Fruit fly (Drosophila melanogaster) whole organism, embryonic: ENCODE measurements around the gene CG4338.
A peak's percentile ranks its signal among the peaks of the same experiment; 100 is the strongest.

Experiments
- ATbp ChIP-seq: fragments of 200-800 bp; sonication (Bioruptor generic); optimal IDR thresholded peaks from 2 replicates; lab custom pipeline; 2017; ENCODE audit warnings: missing biosample characterization, mild to moderate bottlenecking, missing genetic modification characterization, missing genetic modification reagents
- Bgb ChIP-seq: fragments of 200-800 bp; sonication (Bioruptor generic); IDR thresholded peaks from 2 replicates; pipeline ENCODE4 v1.3.6; 2022; ENCODE audit warnings: missing biosample characterization, missing genetic modification characterization; ENCODE audit not compliant: partially characterized antibody
- CG10209 ChIP-seq: fragments of 200-800 bp; sonication (Bioruptor generic); optimal IDR thresholded peaks from 3 replicates; lab custom pipeline; 2017; ENCODE audit warnings: missing biosample characterization, mild to moderate bottlenecking, missing genetic modification characterization, missing genetic modification reagents
- CG10565 ChIP-seq: fragments of 200-800 bp; sonication (Bioruptor generic); optimal IDR thresholded peaks from 3 replicates; lab custom pipeline; 2016; ENCODE audit warnings: missing biosample characterization, mild to moderate bottlenecking, missing genetic modification characterization
- CG12104 ChIP-seq: fragments of 200-800 bp; sonication (Bioruptor generic); optimal IDR thresholded peaks from 3 replicates; lab custom pipeline; 2016; ENCODE audit warnings: missing biosample characterization, missing genetic modification characterization
- CG12155 ChIP-seq: fragments of 200-800 bp; sonication (Bioruptor generic); optimal IDR thresholded peaks from 3 replicates; lab custom pipeline; 2016; ENCODE audit warnings: missing biosample characterization, missing genetic modification characterization
- CG1233 ChIP-seq: fragments of 200-800 bp; sonication (Bioruptor generic); optimal IDR thresholded peaks from 4 replicates; lab custom pipeline; 2018; ENCODE audit warnings: missing biosample characterization, mild to moderate bottlenecking, missing genetic modification characterization
- CG15269 ChIP-seq: fragments of 200-800 bp; sonication (Bioruptor generic); optimal IDR thresholded peaks from 2 replicates; lab custom pipeline; 2018; ENCODE audit warnings: missing biosample characterization, mild to moderate bottlenecking, missing genetic modification characterization, moderate library complexity
- CG17328 ChIP-seq: fragments of 200-800 bp; sonication (Bioruptor generic); IDR thresholded peaks from 2 replicates; pipeline ENCODE4 v1.3.6; 2022; ENCODE audit warnings: missing biosample characterization, missing genetic modification characterization
- CG17912 ChIP-seq: fragments of 200-800 bp; sonication (Bioruptor generic); optimal IDR thresholded peaks from 2 replicates; lab custom pipeline; 2018; ENCODE audit warnings: missing biosample characterization, mild to moderate bottlenecking, missing genetic modification characterization
- CG31224 ChIP-seq: fragments of 200-800 bp; sonication (Bioruptor generic); IDR thresholded peaks from 2 replicates; pipeline ENCODE4 v1.3.6; 2022; ENCODE audit warnings: missing biosample characterization, missing genetic modification characterization
- CG31365 ChIP-seq: fragments of 200-800 bp; sonication (Bioruptor generic); optimal IDR thresholded peaks from 2 replicates; lab custom pipeline; 2018; ENCODE audit warnings: missing biosample characterization, mild to moderate bottlenecking, missing genetic modification characterization
- CG4328 ChIP-seq: fragments of 200-800 bp; sonication (Bioruptor generic); optimal IDR thresholded peaks from 3 replicates; lab custom pipeline; 2017; ENCODE audit warnings: missing biosample characterization, missing genetic modification reagents, missing genetic modification characterization
- CG4617 ChIP-seq: fragments of 200-800 bp; sonication (Bioruptor generic); optimal IDR thresholded peaks from 3 replicates; lab custom pipeline; 2016; ENCODE audit warnings: missing biosample characterization, missing genetic modification characterization, borderline replicate concordance
- CG7963 ChIP-seq: fragments of 200-800 bp; sonication (Bioruptor generic); IDR thresholded peaks from 3 replicates; pipeline ENCODE4 v1.3.6; 2022; ENCODE audit warnings: missing biosample characterization, missing genetic modification characterization; ENCODE audit not compliant: partially characterized antibody
- CG8478 ChIP-seq: fragments of >200 bp; optimal IDR thresholded peaks from 2 replicates; lab custom pipeline; 2018
- D19A ChIP-seq: fragments of 200-800 bp; optimal IDR thresholded peaks from 3 replicates; lab custom pipeline; 2019; ENCODE audit warnings: missing biosample characterization, mild to moderate bottlenecking, missing genetic modification characterization, moderate library complexity
- Dll ChIP-seq: fragments of 200-800 bp; sonication (Bioruptor generic); IDR thresholded peaks from 4 replicates; pipeline ENCODE4 v1.3.6; 2022; ENCODE audit warnings: missing biosample characterization, missing genetic modification characterization; ENCODE audit not compliant: partially characterized antibody
- HHEX ChIP-seq: fragments of 200-800 bp; sonication (Bioruptor generic); optimal IDR thresholded peaks from 3 replicates; lab custom pipeline; 2017; ENCODE audit warnings: missing biosample characterization, mild to moderate bottlenecking, missing genetic modification characterization, missing genetic modification reagents
- Jarid2 ChIP-seq: fragments of 200-800 bp; sonication (Bioruptor generic); optimal IDR thresholded peaks from 3 replicates; lab custom pipeline; 2017; ENCODE audit warnings: mild to moderate bottlenecking, missing biosample characterization, missing genetic modification reagents, missing genetic modification characterization
- Lpt ChIP-seq: fragments of >200 bp; optimal IDR thresholded peaks from 2 replicates; lab custom pipeline; 2018; ENCODE audit warnings: missing biosample characterization, missing genetic modification characterization
- Mad ChIP-seq: fragments of 200-800 bp; sonication (Bioruptor generic); optimal IDR thresholded peaks from 2 replicates; lab custom pipeline; 2016; ENCODE audit warnings: missing biosample characterization, missing genetic modification characterization
- Nf-YA ChIP-seq: fragments of 200-800 bp; sonication (Bioruptor generic); IDR thresholded peaks from 2 replicates; pipeline ENCODE4 v1.3.6; 2022; ENCODE audit warnings: missing biosample characterization, missing genetic modification characterization
- Nf-YC ChIP-seq: fragments of 200-800 bp; optimal IDR thresholded peaks from 3 replicates; lab custom pipeline; 2019; ENCODE audit warnings: missing biosample characterization, mild to moderate bottlenecking, missing genetic modification characterization, moderate library complexity
- Oli ChIP-seq: fragments of 200-800 bp; sonication (Bioruptor generic); optimal IDR thresholded peaks from 2 replicates; lab custom pipeline; 2018; ENCODE audit warnings: missing biosample characterization, mild to moderate bottlenecking, missing genetic modification characterization, moderate library complexity
- Optix ChIP-seq: fragments of 200-800 bp; sonication (Bioruptor generic); IDR thresholded peaks from 3 replicates; pipeline ENCODE4 v1.3.6; 2022; ENCODE audit warnings: missing biosample characterization, missing genetic modification characterization
- Rx ChIP-seq: fragments of 200-800 bp; sonication (Bioruptor generic); IDR thresholded peaks from 2 replicates; pipeline ENCODE4 v1.3.6; 2022; ENCODE audit warnings: missing biosample characterization, missing genetic modification characterization
- Sry-δ ChIP-seq: fragments of 200-800 bp; sonication (Bioruptor generic); optimal IDR thresholded peaks from 2 replicates; lab custom pipeline; 2016; ENCODE audit warnings: missing biosample characterization, missing genetic modification characterization
- Taf1 ChIP-seq: fragments of 200-800 bp; sonication (Bioruptor generic); IDR thresholded peaks from 2 replicates; pipeline ENCODE4 v1.3.6; 2022; ENCODE audit warnings: missing biosample characterization, missing genetic modification characterization
- Trl ChIP-seq, 3 experiments: fragments of >200 bp in 2 of 3; fragments of 200-800 bp in 1 of 3; sonication (Bioruptor generic) in 1 of 3; optimal IDR thresholded peaks; 2 replicates in 1 of 3; 3 replicates in 2 of 3; lab custom pipeline; 2016 to 2017; ENCODE audit warnings: missing biosample characterization in 1 of 3, missing genetic modification characterization in 1 of 3
- abd-A ChIP-seq: fragments of 200-800 bp; sonication (Bioruptor generic); optimal IDR thresholded peaks from 3 replicates; lab custom pipeline; 2019; ENCODE audit warnings: missing biosample characterization, mild to moderate bottlenecking, missing genetic modification characterization, moderate library complexity
- danr ChIP-seq: fragments of 200-800 bp; sonication (Bioruptor generic); IDR thresholded peaks from 2 replicates; pipeline ENCODE4 v1.3.6; 2022; ENCODE audit warnings: missing biosample characterization, missing genetic modification characterization
- exex ChIP-seq: fragments of 200-800 bp; sonication (Bioruptor generic); optimal IDR thresholded peaks from 4 replicates; lab custom pipeline; 2018; ENCODE audit warnings: missing biosample characterization, mild to moderate bottlenecking, missing genetic modification characterization, moderate library complexity
- gro ChIP-seq: fragments of 200-800 bp; sonication (Bioruptor generic); optimal IDR thresholded peaks from 2 replicates; lab custom pipeline; 2016; ENCODE audit warnings: missing biosample characterization, missing genetic modification characterization
- kay ChIP-seq: fragments of 200-800 bp; sonication (Bioruptor generic); optimal IDR thresholded peaks from 2 replicates; lab custom pipeline; 2016; ENCODE audit warnings: missing biosample characterization, missing genetic modification characterization
- lilli ChIP-seq: fragments of 200-800 bp; sonication (Bioruptor generic); optimal IDR thresholded peaks from 3 replicates; lab custom pipeline; 2016; ENCODE audit warnings: missing biosample characterization, missing genetic modification characterization
- luna ChIP-seq: fragments of 200-800 bp; sonication (Bioruptor generic); optimal IDR thresholded peaks from 2 replicates; lab custom pipeline; 2016; ENCODE audit warnings: missing biosample characterization, missing genetic modification characterization
- mirr ChIP-seq: fragments of 200-800 bp; sonication (Bioruptor generic); optimal IDR thresholded peaks from 3 replicates; lab custom pipeline; 2018; ENCODE audit warnings: missing biosample characterization, mild to moderate bottlenecking, missing genetic modification characterization
- pb ChIP-seq: fragments of 200-800 bp; sonication (Bioruptor generic); optimal IDR thresholded peaks from 3 replicates; lab custom pipeline; 2016; ENCODE audit warnings: missing biosample characterization, missing genetic modification characterization
- pfk ChIP-seq: fragments of 200-800 bp; sonication (Bioruptor generic); optimal IDR thresholded peaks from 2 replicates; lab custom pipeline; 2018; ENCODE audit warnings: missing biosample characterization, mild to moderate bottlenecking, missing genetic modification characterization, moderate library complexity
- prd ChIP-seq, 3 experiments: fragments of >200 bp in 2 of 3; fragments of 200-800 bp in 1 of 3; sonication (Bioruptor generic) in 1 of 3; optimal IDR thresholded peaks in 2 of 3; IDR thresholded peaks in 1 of 3; 2 replicates in 2 of 3; 3 replicates in 1 of 3; pipeline versions ENCODE4 v1.3.6 to Lab custom; 2017 to 2022; ENCODE audit warnings: missing biosample characterization in 1 of 3, missing genetic modification characterization in 1 of 3
- pros ChIP-seq: fragments of 200-800 bp; sonication (Bioruptor generic); optimal IDR thresholded peaks from 3 replicates; lab custom pipeline; 2019; ENCODE audit warnings: missing biosample characterization, mild to moderate bottlenecking, missing genetic modification characterization, moderate library complexity
- pzg ChIP-seq: fragments of 200-800 bp; sonication (Bioruptor generic); optimal IDR thresholded peaks from 3 replicates; lab custom pipeline; 2018; ENCODE audit warnings: missing biosample characterization, mild to moderate bottlenecking, missing genetic modification characterization, moderate library complexity
- sens-2 ChIP-seq: fragments of 200-800 bp; sonication (Bioruptor generic); IDR thresholded peaks from 2 replicates; pipeline ENCODE4 v1.3.6; 2022; ENCODE audit warnings: missing biosample characterization, missing genetic modification characterization
- tgo ChIP-seq: fragments of 200-800 bp; sonication (Bioruptor generic); IDR thresholded peaks from 3 replicates; pipeline ENCODE4 v1.3.6; 2022; ENCODE audit warnings: missing biosample characterization, missing genetic modification characterization
- vnd ChIP-seq: fragments of 200-800 bp; sonication (Bioruptor generic); IDR thresholded peaks from 3 replicates; pipeline ENCODE4 v1.3.6; 2022; ENCODE audit warnings: missing biosample characterization, missing genetic modification characterization; ENCODE audit not compliant: partially characterized antibody
- vvl ChIP-seq: fragments of 200-800 bp; sonication (Bioruptor generic); IDR thresholded peaks from 2 replicates; pipeline ENCODE4 v1.3.6; 2022; ENCODE audit warnings: missing biosample characterization, missing genetic modification characterization

CG4338 gene

dm6 chr3R:15289828-15290641, 14.7 kb downstream of the CG4338 start (continued):
- no peak for TF ChIP-seq Oli (tag; lab: Kevin White, UChicago)
- TF ChIP-seq Bgb (GFP tag; lab: Robert Waterston, UW), result no peak
- TF ChIP-seq HHEX, result no peak
- no peak for TF ChIP-seq Dll (GFP tag; lab: Robert Waterston, UW)
- no peak for TF ChIP-seq D19A (tag; lab: Kevin White, UChicago)
- no peak for TF ChIP-seq pzg (GFP tag; lab: Kevin White, UChicago)

DNA sequence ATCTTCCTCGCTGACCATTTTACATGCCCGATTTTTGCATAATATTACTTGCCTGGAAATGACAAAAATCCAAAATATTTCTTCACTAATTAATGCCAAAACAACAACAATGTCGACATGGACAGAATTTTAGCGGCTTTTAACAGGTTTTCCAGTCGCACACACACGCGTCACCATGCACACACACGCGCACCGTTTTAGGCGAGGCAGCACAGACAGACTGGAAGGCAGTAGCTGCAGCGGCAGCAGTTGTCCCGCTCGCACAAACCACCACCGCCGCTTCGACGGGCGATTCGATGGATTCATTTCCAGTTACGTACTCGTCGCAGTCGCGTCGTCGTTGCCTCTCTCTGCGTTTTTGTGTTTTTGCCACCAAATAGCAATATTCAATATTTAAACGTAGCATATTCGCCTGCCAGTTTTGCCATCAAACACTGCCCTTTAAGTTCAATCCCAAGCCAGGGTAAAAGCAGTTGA, 15.4 kb downstream of the CG4338 start, which contains the start of gene CG45218:
Gene CG45218, minus strand, starts transcription at position 158 of the 477 bp plus-strand sequence.
- no peak for TF ChIP-seq Mad
- no peak for TF ChIP-seq tgo
- no peak for TF ChIP-seq CG12104 (GFP tag; lab: Kevin White, UChicago)
- TF ChIP-seq vvl, result no peak
- peak; percentile 0 for TF ChIP-seq lilli (GFP tag; lab: Kevin White, UChicago)
- TF ChIP-seq gro, result peak; percentile 14
- TF ChIP-seq CG31365 (tag; lab: Kevin White, UChicago), result no peak
- peak; percentile 65 for TF ChIP-seq Nf-YC (tag; lab: Kevin White, UChicago)
- no peak for TF ChIP-seq luna (GFP tag; lab: Kevin White, UChicago)
- no peak for TF ChIP-seq danr (GFP tag; lab: Robert Waterston, UW)
- no peak for TF ChIP-seq ATbp (GFP tag; lab: Kevin White, UChicago)
- no peak for TF ChIP-seq Optix (GFP tag; lab: Robert Waterston, UW)
- no peak for TF ChIP-seq Lpt (GFP tag; lab: Kevin White, UChicago)
- TF ChIP-seq CG12155, result peak; percentile 71
- no peak for TF ChIP-seq pb
- peak; percentile 62 for TF ChIP-seq mirr
- no peak for TF ChIP-seq Bgb (GFP tag; lab: Robert Waterston, UW)
- peak; percentile 90 for TF ChIP-seq abd-A (tag; lab: Kevin White, UChicago)
- TF ChIP-seq CG31224 (GFP tag; lab: Robert Waterston, UW), result no peak
- no peak for TF ChIP-seq CG10209 (GFP tag; lab: Kevin White, UChicago)
- no peak for TF ChIP-seq prd (optimal IDR thresholded peaks at IDR 0.05; lab: Kevin White, UChicago)
- TF ChIP-seq prd (GFP tag; IDR thresholded peaks at IDR 0.05; lab: Robert Waterston, UW), result no peak
- no peak for TF ChIP-seq vnd (GFP tag; lab: Robert Waterston, UW)
- no peak for TF ChIP-seq CG10565 (GFP tag; lab: Kevin White, UChicago)
- peak; percentile 92 for TF ChIP-seq exex
- peak in 1 of 2 experiments; percentile 14 for TF ChIP-seq Trl (optimal IDR thresholded peaks at IDR 0.05; lab: Kevin White, UChicago)
- TF ChIP-seq Trl (GFP tag; optimal IDR thresholded peaks at IDR 0.05; lab: Kevin White, UChicago), result no peak
- TF ChIP-seq CG17912 (GFP tag; lab: Kevin White, UChicago), result no peak
- TF ChIP-seq sens-2 (GFP tag; lab: Robert Waterston, UW), result no peak
- peak; percentile 51 for TF ChIP-seq kay (GFP tag; lab: Kevin White, UChicago)
- TF ChIP-seq CG7963 (GFP tag; lab: Robert Waterston, UW), result no peak
- no peak for TF ChIP-seq Taf1
- no peak for TF ChIP-seq Sry-δ (GFP tag; lab: Kevin White, UChicago)
- no peak for TF ChIP-seq CG4328 (GFP tag; lab: Kevin White, UChicago)
- no peak for TF ChIP-seq CG4617
- TF ChIP-seq Jarid2 (GFP tag; lab: Kevin White, UChicago), result peak; percentile 54
- TF ChIP-seq Rx (GFP tag; lab: Robert Waterston, UW), result no peak
- peak; percentile 13 for TF ChIP-seq pfk (GFP tag; lab: Kevin White, UChicago)
- no peak for TF ChIP-seq CG17328 (GFP tag; lab: Robert Waterston, UW)
- TF ChIP-seq pros (GFP tag; lab: Kevin White, UChicago), result no peak
- TF ChIP-seq Nf-YA (GFP tag; lab: Robert Waterston, UW), result no peak
- TF ChIP-seq CG1233, result no peak
- peak; percentile 64 for TF ChIP-seq CG8478
- TF ChIP-seq CG15269 (tag; lab: Kevin White, UChicago), result no peak
